Fruit fly (Drosophila melanogaster) whole organism, embryonic: ENCODE results near the gene CG12521.
A peak's percentile ranks its signal among the peaks of the same experiment; 100 is the strongest.

Source experiments
- B-H1 ChIP-seq: fragments of 200-800 bp; sonication (Bioruptor generic); IDR thresholded peaks from 3 replicates; pipeline ENCODE4 v1.3.6; 2022; ENCODE audit warnings: missing biosample characterization, missing genetic modification characterization
- B-H2 ChIP-seq: fragments of 200-800 bp; sonication (Bioruptor generic); optimal IDR thresholded peaks from 2 replicates; lab custom pipeline; 2018; ENCODE audit warnings: missing biosample characterization, mild to moderate bottlenecking, missing genetic modification characterization
- CG10267 ChIP-seq: fragments of 200-800 bp; sonication (Bioruptor generic); optimal IDR thresholded peaks from 2 replicates; lab custom pipeline; 2018; ENCODE audit warnings: missing biosample characterization, mild to moderate bottlenecking, missing genetic modification characterization, moderate library complexity
- CG10462 ChIP-seq: fragments of 200-800 bp; sonication (Bioruptor generic); optimal IDR thresholded peaks from 2 replicates; lab custom pipeline; 2016; ENCODE audit warnings: missing biosample characterization, missing genetic modification characterization
- CG11695 ChIP-seq: fragments of 200-800 bp; sonication (Bioruptor generic); IDR thresholded peaks from 3 replicates; pipeline ENCODE4 v1.3.6; 2022; ENCODE audit warnings: missing biosample characterization, missing genetic modification characterization
- CG1233 ChIP-seq: fragments of 200-800 bp; sonication (Bioruptor generic); optimal IDR thresholded peaks from 4 replicates; lab custom pipeline; 2018; ENCODE audit warnings: missing biosample characterization, mild to moderate bottlenecking, missing genetic modification characterization
- CG12391 ChIP-seq: fragments of 200-800 bp; sonication (Bioruptor generic); optimal IDR thresholded peaks from 3 replicates; lab custom pipeline; 2018; ENCODE audit warnings: missing biosample characterization, mild to moderate bottlenecking, missing genetic modification characterization, moderate library complexity
- CG14965 ChIP-seq: fragments of 200-800 bp; sonication (Bioruptor generic); optimal IDR thresholded peaks from 2 replicates; lab custom pipeline; 2016; ENCODE audit warnings: missing biosample characterization, missing genetic modification characterization, borderline replicate concordance
- CG1603 ChIP-seq: fragments of 200-800 bp; sonication (Bioruptor generic); optimal IDR thresholded peaks from 2 replicates; lab custom pipeline; 2019; ENCODE audit warnings: missing biosample characterization, mild to moderate bottlenecking, missing genetic modification characterization, moderate library complexity
- CG16815 ChIP-seq: fragments of 200-800 bp; sonication (Bioruptor generic); optimal IDR thresholded peaks from 3 replicates; lab custom pipeline; 2017; ENCODE audit warnings: missing biosample characterization, mild to moderate bottlenecking, missing genetic modification characterization
- CG18764 ChIP-seq: fragments of 200-800 bp; sonication (Bioruptor generic); optimal IDR thresholded peaks from 3 replicates; lab custom pipeline; 2016; ENCODE audit warnings: missing biosample characterization, missing genetic modification characterization
- CG2116 ChIP-seq: fragments of 200-800 bp; sonication (Bioruptor generic); optimal IDR thresholded peaks from 3 replicates; lab custom pipeline; 2018; ENCODE audit warnings: missing biosample characterization, mild to moderate bottlenecking, missing genetic modification characterization
- CG3065 ChIP-seq: fragments of 200-800 bp; sonication (Bioruptor generic); optimal IDR thresholded peaks from 2 replicates; lab custom pipeline; 2016; ENCODE audit warnings: missing biosample characterization, missing genetic modification characterization
- CG31441 ChIP-seq: fragments of 200-800 bp; sonication (Bioruptor generic); IDR thresholded peaks from 2 replicates; pipeline ENCODE4 v1.3.6; 2022; ENCODE audit warnings: missing biosample characterization, missing genetic modification characterization
- CG3407 ChIP-seq: fragments of 200-800 bp; sonication (Bioruptor generic); optimal IDR thresholded peaks from 2 replicates; lab custom pipeline; 2018; ENCODE audit warnings: missing biosample characterization, mild to moderate bottlenecking, missing genetic modification characterization
- CG3726 ChIP-seq: fragments of 200-800 bp; sonication (Bioruptor generic); IDR thresholded peaks from 3 replicates; pipeline ENCODE4, ENCODE4 v1.3.6; 2022; ENCODE audit warnings: missing biosample characterization, missing genetic modification characterization
- CG7839 ChIP-seq: fragments of 200-800 bp; sonication (Bioruptor generic); optimal IDR thresholded peaks from 3 replicates; lab custom pipeline; 2018; ENCODE audit warnings: missing biosample characterization, mild to moderate bottlenecking, missing genetic modification characterization, moderate library complexity
- CG8359 ChIP-seq: fragments of 200-800 bp; sonication (Bioruptor generic); optimal IDR thresholded peaks from 2 replicates; lab custom pipeline; 2017; ENCODE audit warnings: missing biosample characterization, mild to moderate bottlenecking, missing genetic modification characterization, borderline replicate concordance
- CG9215 ChIP-seq: fragments of 200-800 bp; sonication (Bioruptor generic); IDR thresholded peaks from 2 replicates; pipeline ENCODE4 v1.3.6; 2022; ENCODE audit warnings: missing biosample characterization, missing genetic modification characterization
- CG9797 ChIP-seq: fragments of 200-800 bp; sonication (Bioruptor generic); optimal IDR thresholded peaks from 3 replicates; lab custom pipeline; 2018; ENCODE audit warnings: missing biosample characterization, mild to moderate bottlenecking, missing genetic modification characterization
- CG9817 ChIP-seq: fragments of 200-800 bp; sonication (Bioruptor generic); optimal IDR thresholded peaks from 2 replicates; lab custom pipeline; 2018; ENCODE audit warnings: missing biosample characterization, mild to moderate bottlenecking, missing genetic modification characterization, moderate library complexity
- CG9876 ChIP-seq: fragments of 200-800 bp; sonication (Bioruptor generic); optimal IDR thresholded peaks from 2 replicates; lab custom pipeline; 2016; ENCODE audit warnings: missing biosample characterization, missing genetic modification characterization
- CG9932 ChIP-seq: fragments of 200-800 bp; sonication (Bioruptor generic); IDR thresholded peaks from 2 replicates; pipeline ENCODE4 v1.3.6; 2022; ENCODE audit warnings: missing biosample characterization, missing genetic modification characterization
- Chrac-16 ChIP-seq: fragments of 200-800 bp; sonication (Bioruptor generic); optimal IDR thresholded peaks from 3 replicates; lab custom pipeline; 2016; ENCODE audit warnings: missing biosample characterization, missing genetic modification characterization
- Dp ChIP-seq: fragments of 200-800 bp; sonication (Bioruptor generic); optimal IDR thresholded peaks from 2 replicates; lab custom pipeline; 2018; ENCODE audit warnings: missing biosample characterization, mild to moderate bottlenecking, missing genetic modification characterization, moderate library complexity
- Fer1 ChIP-seq: fragments of 200-800 bp; sonication (Bioruptor generic); optimal IDR thresholded peaks from 2 replicates; lab custom pipeline; 2017; ENCODE audit warnings: missing biosample characterization, mild to moderate bottlenecking, missing genetic modification characterization
- HLH54F ChIP-seq: fragments of 200-800 bp; sonication (Bioruptor generic); optimal IDR thresholded peaks from 3 replicates; lab custom pipeline; 2016; ENCODE audit warnings: missing biosample characterization, missing genetic modification characterization
- Mad ChIP-seq: fragments of 200-800 bp; sonication (Bioruptor generic); optimal IDR thresholded peaks from 2 replicates; lab custom pipeline; 2016; ENCODE audit warnings: missing biosample characterization, missing genetic modification characterization
- Spps ChIP-seq: fragments of 200-800 bp; sonication (Bioruptor generic); optimal IDR thresholded peaks from 2 replicates; lab custom pipeline; 2018; ENCODE audit warnings: missing biosample characterization, mild to moderate bottlenecking, missing genetic modification characterization
- Sry-δ ChIP-seq: fragments of 200-800 bp; sonication (Bioruptor generic); optimal IDR thresholded peaks from 2 replicates; lab custom pipeline; 2016; ENCODE audit warnings: missing biosample characterization, missing genetic modification characterization
- Tbp ChIP-seq: fragments of >200 bp; optimal IDR thresholded peaks from 2 replicates; lab custom pipeline; 2018; ENCODE audit warnings: missing biosample characterization, missing genetic modification characterization
- ap ChIP-seq: fragments of 200-800 bp; sonication (Bioruptor generic); IDR thresholded peaks from 2 replicates; pipeline ENCODE4 v1.3.6; 2022; ENCODE audit warnings: missing biosample characterization, missing genetic modification characterization
- bsh ChIP-seq, 2 experiments: fragments of 200-800 bp; sonication (Bioruptor generic); optimal IDR thresholded peaks; 2 replicates each; lab custom pipeline; 2017 to 2018; ENCODE audit warnings: mild to moderate bottlenecking in 2 of 2, missing biosample characterization in 2 of 2, missing genetic modification characterization in 2 of 2, moderate library complexity in 1 of 2
- chn ChIP-seq: fragments of 200-800 bp; sonication (Bioruptor generic); optimal IDR thresholded peaks from 2 replicates; lab custom pipeline; 2016; ENCODE audit warnings: missing biosample characterization, missing genetic modification characterization
- ewg ChIP-seq: fragments of 200-800 bp; sonication (Bioruptor generic); optimal IDR thresholded peaks from 3 replicates; lab custom pipeline; 2017; ENCODE audit warnings: mild to moderate bottlenecking, missing biosample characterization, missing genetic modification reagents, missing genetic modification characterization
- gcm2 ChIP-seq: fragments of 200-800 bp; sonication (Bioruptor generic); optimal IDR thresholded peaks from 2 replicates; lab custom pipeline; 2016; ENCODE audit warnings: missing biosample characterization, missing genetic modification characterization
- hb ChIP-seq: fragments of 200-800 bp; sonication (Bioruptor generic); IDR thresholded peaks from 3 replicates; pipeline ENCODE4 v1.3.6; 2022; ENCODE audit warnings: missing biosample characterization, missing genetic modification characterization; ENCODE audit not compliant: partially characterized antibody
- hbn ChIP-seq: fragments of 200-800 bp; sonication (Bioruptor generic); IDR thresholded peaks from 2 replicates; pipeline ENCODE4 v1.3.6; 2022; ENCODE audit warnings: missing biosample characterization, missing genetic modification characterization; ENCODE audit not compliant: partially characterized antibody
- mld ChIP-seq: fragments of 200-800 bp; sonication (Bioruptor generic); IDR thresholded peaks from 3 replicates; pipeline ENCODE4 v1.3.6; 2022; ENCODE audit warnings: missing biosample characterization, missing genetic modification characterization; ENCODE audit not compliant: partially characterized antibody
- org-1 ChIP-seq: fragments of 200-800 bp; sonication (Bioruptor generic); optimal IDR thresholded peaks from 2 replicates; lab custom pipeline; 2017; ENCODE audit warnings: missing biosample characterization, missing genetic modification characterization
- p53 ChIP-seq: fragments of 200-800 bp; sonication (Bioruptor generic); optimal IDR thresholded peaks from 2 replicates; lab custom pipeline; 2016; ENCODE audit warnings: missing biosample characterization, missing genetic modification characterization
- peb ChIP-seq: fragments of 200-800 bp; sonication (Bioruptor generic); IDR thresholded peaks from 2 replicates; pipeline ENCODE4 v1.3.6; 2022; ENCODE audit warnings: missing biosample characterization, missing genetic modification characterization
- pfk ChIP-seq: fragments of 200-800 bp; sonication (Bioruptor generic); optimal IDR thresholded peaks from 2 replicates; lab custom pipeline; 2018; ENCODE audit warnings: missing biosample characterization, mild to moderate bottlenecking, missing genetic modification characterization, moderate library complexity
- ranshi ChIP-seq: fragments of 200-800 bp; sonication (Bioruptor generic); IDR thresholded peaks from 2 replicates; pipeline ENCODE4 v1.3.6; 2022; ENCODE audit warnings: missing biosample characterization, missing genetic modification characterization
- sd ChIP-seq: fragments of 200-800 bp; sonication (Bioruptor generic); optimal IDR thresholded peaks from 3 replicates; lab custom pipeline; 2018; ENCODE audit warnings: missing biosample characterization, mild to moderate bottlenecking, missing genetic modification characterization, moderate library complexity
- sim ChIP-seq: fragments of 200-800 bp; sonication (Bioruptor generic); IDR thresholded peaks from 2 replicates; pipeline ENCODE4 v1.3.6; 2022; ENCODE audit warnings: missing biosample characterization, missing genetic modification characterization
- sima ChIP-seq: fragments of 200-800 bp; sonication (Bioruptor generic); optimal IDR thresholded peaks from 2 replicates; lab custom pipeline; 2016; ENCODE audit warnings: missing biosample characterization, missing genetic modification characterization
- sob ChIP-seq: fragments of 200-800 bp; sonication (Bioruptor generic); IDR thresholded peaks from 2 replicates; pipeline ENCODE4 v1.3.6; 2022; ENCODE audit warnings: missing biosample characterization, missing genetic modification characterization
- tio ChIP-seq: fragments of 200-800 bp; sonication (Bioruptor generic); optimal IDR thresholded peaks from 2 replicates; lab custom pipeline; 2017; ENCODE audit warnings: missing biosample characterization, missing genetic modification characterization, inconsistent platforms
- unc-4 ChIP-seq: fragments of 200-800 bp; sonication (Bioruptor generic); IDR thresholded peaks from 2 replicates; pipeline ENCODE4 v1.3.6; 2022; ENCODE audit warnings: missing biosample characterization, missing genetic modification characterization; ENCODE audit not compliant: partially characterized antibody
- z ChIP-seq: fragments of 200-800 bp; sonication (Bioruptor generic); IDR thresholded peaks from 3 replicates; pipeline ENCODE4 v1.3.6; 2022; ENCODE audit warnings: missing biosample characterization, missing genetic modification characterization

The CG12521 gene

dm6 chr3L:11825560-11826153, 21.9 kb downstream of the CG12521 start, which contains the start of gene CG32095 (continued):
- peak; percentile 18 for TF ChIP-seq CG10267 (tag; lab: Kevin White, UChicago)
- TF ChIP-seq pfk (GFP tag; lab: Kevin White, UChicago) = no peak
- TF ChIP-seq tio = no peak
- TF ChIP-seq CG9215 (GFP tag; lab: Robert Waterston, UW) = no peak
- TF ChIP-seq p53 (GFP tag; lab: Kevin White, UChicago) = no peak
- no peak for TF ChIP-seq ewg (GFP tag; lab: Kevin White, UChicago)
- TF ChIP-seq CG12391 (tag; lab: Kevin White, UChicago) = no peak
- TF ChIP-seq CG9932 (GFP tag; lab: Robert Waterston, UW) = no peak
- no peak for TF ChIP-seq CG31441 (GFP tag; lab: Robert Waterston, UW)
- TF ChIP-seq mld (GFP tag; lab: Robert Waterston, UW) = peak; percentile 56; the same call in 1 of the 3 replicates
- no peak for TF ChIP-seq CG3065
- no peak for TF ChIP-seq z (GFP tag; lab: Robert Waterston, UW)
- no peak for TF ChIP-seq CG3726 (GFP tag; lab: Robert Waterston, UW)
- no peak for TF ChIP-seq peb (GFP tag; lab: Robert Waterston, UW)
- no peak for TF ChIP-seq sima (GFP tag; lab: Kevin White, UChicago)
- no peak for TF ChIP-seq ap (GFP tag; lab: Robert Waterston, UW)
- no peak for TF ChIP-seq Tbp (GFP tag; lab: Kevin White, UChicago)
- no peak for TF ChIP-seq B-H1 (GFP tag; lab: Robert Waterston, UW)
- no peak for TF ChIP-seq Fer1 (GFP tag; lab: Kevin White, UChicago)
- TF ChIP-seq Dp (GFP tag; lab: Kevin White, UChicago) = peak; percentile 55
- TF ChIP-seq hbn = peak; percentile 74
- no peak for TF ChIP-seq gcm2
- no peak for TF ChIP-seq CG1233 (GFP tag; lab: Kevin White, UChicago)
- no peak for TF ChIP-seq sd (tag; lab: Kevin White, UChicago)
- TF ChIP-seq Mad = no peak
- no peak for TF ChIP-seq chn
- TF ChIP-seq Chrac-16 (GFP tag; lab: Kevin White, UChicago) = no peak
- TF ChIP-seq CG8359 (GFP tag; lab: Kevin White, UChicago) = no peak
- TF ChIP-seq CG11695 (GFP tag; lab: Robert Waterston, UW) = no peak
- no peak for TF ChIP-seq Spps (tag; lab: Kevin White, UChicago)
- TF ChIP-seq CG7839 (tag; lab: Kevin White, UChicago) = no peak
- TF ChIP-seq HLH54F (GFP tag; lab: Kevin White, UChicago) = no peak
- no peak for TF ChIP-seq CG9876 (GFP tag; lab: Kevin White, UChicago)
- peak; percentile 72 for TF ChIP-seq CG2116 (GFP tag; lab: Kevin White, UChicago)
- TF ChIP-seq Sry-δ = peak; percentile 77
- no peak for TF ChIP-seq CG9817 (tag; lab: Kevin White, UChicago)
- TF ChIP-seq CG10462 (GFP tag; lab: Kevin White, UChicago) = peak; percentile 28
- TF ChIP-seq CG9797 (GFP tag; lab: Kevin White, UChicago) = no peak
- no peak for TF ChIP-seq CG16815 (GFP tag; lab: Kevin White, UChicago)
- no peak for TF ChIP-seq B-H2
- peak; percentile 84 for TF ChIP-seq unc-4 (GFP tag; lab: Robert Waterston, UW)
- TF ChIP-seq bsh (GFP tag; optimal IDR thresholded peaks at IDR 0.05; lab: Kevin White, UChicago) = no peak
- no peak for TF ChIP-seq CG18764 (GFP tag; lab: Kevin White, UChicago)
- TF ChIP-seq org-1 (GFP tag; lab: Kevin White, UChicago) = no peak
- TF ChIP-seq hb = peak; percentile 51; the same call in 1 of the 3 replicates
- peak; percentile 22 for TF ChIP-seq CG1603 (tag; lab: Kevin White, UChicago)
- TF ChIP-seq sob (GFP tag; lab: Robert Waterston, UW) = no peak
- TF ChIP-seq CG14965 (GFP tag; lab: Kevin White, UChicago) = no peak
- TF ChIP-seq CG3407 (GFP tag; lab: Kevin White, UChicago) = no peak
- TF ChIP-seq sim = no peak
- TF ChIP-seq ranshi = no peak
